Worm (Caenorhabditis elegans) whole organism, L1 larva: ENCODE results near the gene acr-23.

ENCODE experiments used
- aha-1 ChIP-seq: fragments of 150-350 bp; optimal IDR thresholded peaks from 2 replicates; lab custom pipeline; 2014; ENCODE audit warnings: missing biosample characterization, missing genetic modification characterization
- nhr-12 ChIP-seq: sonication (generic microtip); optimal IDR thresholded peaks from 2 replicates; lab custom pipeline; 2017; ENCODE audit warnings: missing biosample characterization, missing genetic modification characterization
- rnt-1 ChIP-seq: sonication (generic microtip); optimal IDR thresholded peaks from 2 replicates; lab custom pipeline; 2016; ENCODE audit warnings: mild to moderate bottlenecking, missing genetic modification characterization, moderate library complexity, missing compliant biosample characterization

acr-23 gene

ce11 chrV:3605325-3605724 lies 54.0 kb downstream of the acr-23 start, which contains the start of gene T22F3.8:
Gene T22F3.8, minus strand, starts transcription at chrV:3605425.
- TF ChIP-seq aha-1 (tag; lab: Kevin White, UChicago), result no peak
- TF ChIP-seq nhr-12 (tag; lab: Kevin White, UChicago), result no peak
- TF ChIP-seq rnt-1 (tag; lab: Kevin White, UChicago), result no peak
